Worm (Caenorhabditis elegans): Measurements from ENCODE around the gene T23F2.3.

- no peak for TF ChIP-seq cog-1 (tag; optimal IDR thresholded peaks at IDR 0.05)
- no peak for TF ChIP-seq ref-1 (GFP tag; conservative IDR thresholded peaks at IDR 0.05)
- no peak for TF ChIP-seq T22C8.4 (GFP tag; IDR thresholded peaks at IDR 0.05)
- TF ChIP-seq tab-1 (GFP tag; IDR thresholded peaks at IDR 0.05): no peak
- no peak for TF ChIP-seq ztf-29 (GFP tag; IDR thresholded peaks at IDR 0.05)
- no peak for TF ChIP-seq klf-2 (GFP tag; conservative IDR thresholded peaks at IDR 0.05)
- TF ChIP-seq med-1 (GFP tag; optimal IDR thresholded peaks at IDR 0.05; ENCODE audit: insufficient read depth): no peak
Observed at ce11 chrX:5514984-5515383, 2.9 kb upstream of the T23F2.3 start, which contains the start of gene T23F2.4.

Data from whole organism, midembryonic.